Fruit fly (Drosophila melanogaster) whole organism, embryonic: ENCODE measurements around the gene IRSp53.

Experiments used
- Adf1 ChIP-seq: fragments of 200-800 bp; sonication (Bioruptor generic); IDR thresholded peaks from 2 replicates; pipeline ENCODE4 v1.3.6; 2022; ENCODE audit warnings: missing biosample characterization, missing genetic modification characterization
- Asciz ChIP-seq: fragments of 200-800 bp; sonication (Bioruptor generic); optimal IDR thresholded peaks from 2 replicates; lab custom pipeline; 2017; ENCODE audit warnings: missing biosample characterization, mild to moderate bottlenecking, missing genetic modification characterization, missing genetic modification reagents
- CG1024 ChIP-seq: fragments of 200-800 bp; sonication (Bioruptor generic); IDR thresholded peaks from 2 replicates; pipeline ENCODE4 v1.3.6; 2022; ENCODE audit warnings: missing biosample characterization, missing genetic modification characterization
- CG10654 ChIP-seq: fragments of 200-800 bp; sonication (Bioruptor generic); optimal IDR thresholded peaks from 2 replicates; lab custom pipeline; 2016; ENCODE audit warnings: missing biosample characterization, missing genetic modification characterization
- CG11398 ChIP-seq: fragments of 200-800 bp; sonication (Bioruptor generic); optimal IDR thresholded peaks from 2 replicates; lab custom pipeline; 2016; ENCODE audit warnings: missing biosample characterization, missing genetic modification characterization
- CG13424 ChIP-seq: fragments of 200-800 bp; sonication (Bioruptor generic); optimal IDR thresholded peaks from 2 replicates; lab custom pipeline; 2019; ENCODE audit warnings: missing biosample characterization, mild to moderate bottlenecking, missing genetic modification characterization, moderate library complexity
- CG1529 ChIP-seq: fragments of 200-800 bp; sonication (Bioruptor generic); optimal IDR thresholded peaks from 3 replicates; lab custom pipeline; 2018; ENCODE audit warnings: missing biosample characterization, missing genetic modification characterization
- CG17612 ChIP-seq: fragments of 200-800 bp; sonication (Bioruptor generic); IDR thresholded peaks from 2 replicates; pipeline ENCODE4 v1.3.6; 2022; ENCODE audit warnings: missing biosample characterization, missing genetic modification characterization
- CG34422 ChIP-seq: fragments of 200-800 bp; sonication (Bioruptor generic); IDR thresholded peaks from 3 replicates; pipeline ENCODE4 v1.3.6; 2022; ENCODE audit warnings: missing biosample characterization, missing genetic modification characterization
- CG3995 ChIP-seq: fragments of 200-800 bp; sonication (Bioruptor generic); optimal IDR thresholded peaks from 3 replicates; lab custom pipeline; 2016; ENCODE audit warnings: missing biosample characterization, missing genetic modification characterization
- CG4360 ChIP-seq: fragments of 200-800 bp; sonication (Bioruptor generic); IDR thresholded peaks from 2 replicates; pipeline ENCODE4 v1.3.6; 2022; ENCODE audit warnings: missing biosample characterization, missing genetic modification characterization
- CG4820 ChIP-seq: fragments of 200-800 bp; sonication (Bioruptor generic); optimal IDR thresholded peaks from 3 replicates; lab custom pipeline; 2016; ENCODE audit warnings: missing biosample characterization, missing genetic modification characterization
- CG4854 ChIP-seq: fragments of 200-800 bp; sonication (Bioruptor generic); optimal IDR thresholded peaks from 2 replicates; lab custom pipeline; 2016; ENCODE audit warnings: missing biosample characterization, missing genetic modification characterization, inconsistent platforms
- CG6813 ChIP-seq: fragments of 200-800 bp; sonication (Bioruptor generic); optimal IDR thresholded peaks from 2 replicates; lab custom pipeline; 2017; ENCODE audit warnings: missing biosample characterization, missing genetic modification characterization, mild to moderate bottlenecking, moderate library complexity, missing genetic modification reagents
- CG6854 ChIP-seq: fragments of 200-800 bp; sonication (Bioruptor generic); optimal IDR thresholded peaks from 3 replicates; lab custom pipeline; 2017; ENCODE audit warnings: missing biosample characterization, mild to moderate bottlenecking, missing genetic modification characterization
- CG8281 ChIP-seq: fragments of 200-800 bp; sonication (Bioruptor generic); optimal IDR thresholded peaks from 2 replicates; lab custom pipeline; 2018; ENCODE audit warnings: missing biosample characterization, mild to moderate bottlenecking, missing genetic modification characterization, moderate library complexity
- CG9797 ChIP-seq: fragments of 200-800 bp; sonication (Bioruptor generic); optimal IDR thresholded peaks from 3 replicates; lab custom pipeline; 2018; ENCODE audit warnings: missing biosample characterization, mild to moderate bottlenecking, missing genetic modification characterization
- CTCF ChIP-seq: fragments of 200-800 bp; sonication (Bioruptor generic); optimal IDR thresholded peaks from 2 replicates; lab custom pipeline; 2017; ENCODE audit warnings: missing biosample characterization, mild to moderate bottlenecking, missing genetic modification characterization, moderate library complexity
- Camta ChIP-seq: fragments of 200-800 bp; sonication (Bioruptor generic); optimal IDR thresholded peaks from 2 replicates; lab custom pipeline; 2016; ENCODE audit warnings: missing biosample characterization, missing genetic modification characterization
- Dll ChIP-seq: fragments of 200-800 bp; sonication (Bioruptor generic); IDR thresholded peaks from 4 replicates; pipeline ENCODE4 v1.3.6; 2022; ENCODE audit warnings: missing biosample characterization, missing genetic modification characterization; ENCODE audit not compliant: partially characterized antibody
- Ets65A ChIP-seq: fragments of 200-800 bp; sonication (Bioruptor generic); peaks from one replicate; lab custom pipeline; 2016; ENCODE audit warnings: missing biosample characterization, missing genetic modification characterization
- Ets97D ChIP-seq: fragments of 200-800 bp; sonication (Bioruptor generic); optimal IDR thresholded peaks from 3 replicates; lab custom pipeline; 2016; ENCODE audit warnings: missing biosample characterization, missing genetic modification characterization
- HLH3B ChIP-seq: fragments of 200-800 bp; sonication (Bioruptor generic); IDR thresholded peaks from 2 replicates; pipeline ENCODE4 v1.3.6; 2022; ENCODE audit warnings: missing biosample characterization, missing genetic modification characterization
- Hey ChIP-seq: fragments of 200-800 bp; sonication (Bioruptor generic); optimal IDR thresholded peaks from 3 replicates; lab custom pipeline; 2018; ENCODE audit warnings: missing biosample characterization, mild to moderate bottlenecking, missing genetic modification characterization
- Kr ChIP-seq: fragments of 200-800 bp; sonication (Bioruptor generic); optimal IDR thresholded peaks from 2 replicates; lab custom pipeline; 2017; ENCODE audit warnings: missing biosample characterization, mild to moderate bottlenecking, missing genetic modification characterization
- MESR4 ChIP-seq: fragments of 200-800 bp; sonication (Bioruptor generic); optimal IDR thresholded peaks from 2 replicates; lab custom pipeline; 2018; ENCODE audit warnings: missing biosample characterization, mild to moderate bottlenecking, missing genetic modification characterization, moderate library complexity
- MTF-1 ChIP-seq: fragments of 200-800 bp; sonication (Bioruptor generic); optimal IDR thresholded peaks from 2 replicates; lab custom pipeline; 2018; ENCODE audit warnings: missing biosample characterization, mild to moderate bottlenecking, missing genetic modification characterization, borderline replicate concordance
- Optix ChIP-seq: fragments of 200-800 bp; sonication (Bioruptor generic); IDR thresholded peaks from 3 replicates; pipeline ENCODE4 v1.3.6; 2022; ENCODE audit warnings: missing biosample characterization, missing genetic modification characterization
- Rfx ChIP-seq: fragments of 200-800 bp; sonication (Bioruptor generic); IDR thresholded peaks from 2 replicates; pipeline ENCODE4 v1.3.6; 2022; ENCODE audit warnings: missing biosample characterization, missing genetic modification characterization
- Six4 ChIP-seq: fragments of 200-800 bp; sonication (Bioruptor generic); optimal IDR thresholded peaks from 2 replicates; lab custom pipeline; 2016; ENCODE audit warnings: missing biosample characterization, missing genetic modification characterization
- Spps ChIP-seq: fragments of 200-800 bp; sonication (Bioruptor generic); optimal IDR thresholded peaks from 2 replicates; lab custom pipeline; 2018; ENCODE audit warnings: missing biosample characterization, mild to moderate bottlenecking, missing genetic modification characterization
- TFAM ChIP-seq: fragments of 200-800 bp; sonication (Bioruptor generic); optimal IDR thresholded peaks from 2 replicates; lab custom pipeline; 2017; ENCODE audit warnings: missing biosample characterization, missing genetic modification characterization, inconsistent platforms
- amos ChIP-seq: fragments of 200-800 bp; sonication (Bioruptor generic); IDR thresholded peaks from 2 replicates; pipeline ENCODE4 v1.3.6; 2022; ENCODE audit warnings: missing biosample characterization, missing genetic modification characterization; ENCODE audit not compliant: partially characterized antibody
- cato ChIP-seq: fragments of 200-800 bp; sonication (Bioruptor generic); optimal IDR thresholded peaks from 2 replicates; lab custom pipeline; 2016; ENCODE audit warnings: missing biosample characterization, missing genetic modification characterization, borderline replicate concordance
- chif ChIP-seq, 2 experiments: fragments of 200-800 bp; sonication (Bioruptor generic); optimal IDR thresholded peaks; 3 replicates each; lab custom pipeline; 2016; ENCODE audit warnings: missing biosample characterization in 2 of 2, missing genetic modification characterization in 2 of 2
- croc ChIP-seq: fragments of 200-800 bp; sonication (Bioruptor generic); conservative IDR thresholded peaks from 3 replicates; pipeline ENCODE4 v1.3.6; 2022; ENCODE audit warnings: missing biosample characterization, missing genetic modification characterization
- da ChIP-seq: fragments of 200-800 bp; sonication (Bioruptor generic); optimal IDR thresholded peaks from 2 replicates; lab custom pipeline; 2016; ENCODE audit warnings: missing biosample characterization, missing genetic modification characterization
- dysf ChIP-seq: fragments of 200-800 bp; sonication (Bioruptor generic); IDR thresholded peaks from 3 replicates; pipeline ENCODE4 v1.3.6; 2022; ENCODE audit warnings: missing biosample characterization, missing genetic modification characterization
- esg ChIP-seq: fragments of 200-800 bp; sonication (Bioruptor generic); conservative IDR thresholded peaks from 2 replicates; pipeline ENCODE4 v1.3.6; 2022; ENCODE audit warnings: missing biosample characterization, missing genetic modification characterization
- ewg ChIP-seq: fragments of 200-800 bp; sonication (Bioruptor generic); optimal IDR thresholded peaks from 3 replicates; lab custom pipeline; 2017; ENCODE audit warnings: mild to moderate bottlenecking, missing biosample characterization, missing genetic modification reagents, missing genetic modification characterization
- fd64A ChIP-seq: fragments of 200-800 bp; sonication (Bioruptor generic); optimal IDR thresholded peaks from 3 replicates; lab custom pipeline; 2018; ENCODE audit warnings: missing biosample characterization, mild to moderate bottlenecking, missing genetic modification characterization
- gsb-n ChIP-seq: fragments of 200-800 bp; sonication (Bioruptor generic); optimal IDR thresholded peaks from 3 replicates; lab custom pipeline; 2018; ENCODE audit warnings: missing biosample characterization, mild to moderate bottlenecking, missing genetic modification characterization
- kah ChIP-seq: fragments of 200-800 bp; sonication (Bioruptor generic); optimal IDR thresholded peaks from 2 replicates; lab custom pipeline; 2018; ENCODE audit warnings: missing biosample characterization, mild to moderate bottlenecking, missing genetic modification characterization
- kay ChIP-seq: fragments of 200-800 bp; sonication (Bioruptor generic); optimal IDR thresholded peaks from 2 replicates; lab custom pipeline; 2016; ENCODE audit warnings: missing biosample characterization, missing genetic modification characterization
- lilli ChIP-seq: fragments of 200-800 bp; sonication (Bioruptor generic); optimal IDR thresholded peaks from 3 replicates; lab custom pipeline; 2016; ENCODE audit warnings: missing biosample characterization, missing genetic modification characterization
- nerfin-2 ChIP-seq: fragments of 200-800 bp; sonication (Bioruptor generic); IDR thresholded peaks from 2 replicates; pipeline ENCODE4 v1.3.6; 2022; ENCODE audit warnings: missing biosample characterization, missing genetic modification characterization; ENCODE audit not compliant: partially characterized antibody
- pb ChIP-seq: fragments of 200-800 bp; sonication (Bioruptor generic); optimal IDR thresholded peaks from 3 replicates; lab custom pipeline; 2016; ENCODE audit warnings: missing biosample characterization, missing genetic modification characterization
- psq ChIP-seq: fragments of 200-800 bp; sonication (Bioruptor generic); optimal IDR thresholded peaks from 2 replicates; lab custom pipeline; 2017; ENCODE audit warnings: missing biosample characterization, missing genetic modification characterization
- salm ChIP-seq: fragments of 200-800 bp; sonication (Bioruptor generic); optimal IDR thresholded peaks from 2 replicates; lab custom pipeline; 2018; ENCODE audit warnings: missing biosample characterization, mild to moderate bottlenecking, missing genetic modification characterization
- ttk ChIP-seq: fragments of 200-800 bp; sonication (Bioruptor generic); IDR thresholded peaks from 2 replicates; pipeline ENCODE4 v2.1.2; 2022; ENCODE audit warnings: missing biosample characterization, missing genetic modification characterization

IRSp53 gene

dm6 chr3L:11118627-11119395, 17.0 kb upstream of the IRSp53 start (continued):
- TF ChIP-seq cato (GFP tag; lab: Kevin White, UChicago) = no peak
- TF ChIP-seq ttk = no peak
- no peak; the same call in 1 of the 2 replicates for TF ChIP-seq amos (GFP tag; lab: Robert Waterston, UW)
- TF ChIP-seq CG4360 (GFP tag; lab: Robert Waterston, UW) = peak; percentile 96
- peak; percentile 67 for TF ChIP-seq psq (GFP tag; lab: Kevin White, UChicago)
- TF ChIP-seq CG34422 (GFP tag; lab: Robert Waterston, UW) = peak; percentile 80; the same call in 1 of the 3 replicates
- TF ChIP-seq MTF-1 (GFP tag; lab: Kevin White, UChicago) = peak; percentile 86
- TF ChIP-seq CG13424 = peak; percentile 72
- peak; percentile 77 for TF ChIP-seq Adf1 (GFP tag; lab: Robert Waterston, UW)
- TF ChIP-seq Rfx (GFP tag; lab: Robert Waterston, UW) = peak; percentile 65; the same call in 1 of the 2 replicates
- TF ChIP-seq Spps (tag; lab: Kevin White, UChicago) = peak; percentile 44
- TF ChIP-seq pb (GFP tag; lab: Kevin White, UChicago) = no peak
- TF ChIP-seq CG6854 (GFP tag; lab: Kevin White, UChicago) = peak; percentile 71
- TF ChIP-seq CG6813 (GFP tag; lab: Kevin White, UChicago) = peak; percentile 91
- peak; percentile 23 to 65 for TF ChIP-seq chif (GFP tag; optimal IDR thresholded peaks at IDR 0.05; lab: Kevin White, UChicago)
- TF ChIP-seq kah (GFP tag; lab: Kevin White, UChicago) = peak; percentile 58
- peak; percentile 93 for TF ChIP-seq fd64A
- peak; percentile 57; the same call in 1 of the 3 replicates for TF ChIP-seq Optix (GFP tag; lab: Robert Waterston, UW)
- peak; percentile 57 for TF ChIP-seq gsb-n (tag; lab: Kevin White, UChicago)
- peak; percentile 83 for TF ChIP-seq Kr
- TF ChIP-seq CG17612 (GFP tag; lab: Robert Waterston, UW) = no peak
- TF ChIP-seq lilli = no peak
- TF ChIP-seq dysf = peak; percentile 27; the same call in 1 of the 3 replicates
- TF ChIP-seq CG1024 (GFP tag; lab: Robert Waterston, UW) = peak; percentile 68; the same call in 1 of the 2 replicates
- peak; percentile 5 for TF ChIP-seq kay (GFP tag; lab: Kevin White, UChicago)
- no peak for TF ChIP-seq Six4 (GFP tag; lab: Kevin White, UChicago)
- peak; percentile 84 for TF ChIP-seq Asciz
- peak; percentile 41 for TF ChIP-seq MESR4
- TF ChIP-seq Hey (tag; lab: Kevin White, UChicago) = peak; percentile 84
- no peak for TF ChIP-seq Ets65A (GFP tag; lab: Kevin White, UChicago)
- peak; percentile 26 for TF ChIP-seq CG9797 (GFP tag; lab: Kevin White, UChicago)
- TF ChIP-seq esg (GFP tag; lab: Robert Waterston, UW) = no peak
- TF ChIP-seq CG3995 (GFP tag; lab: Kevin White, UChicago) = no peak
- no peak for TF ChIP-seq CG4820
- TF ChIP-seq HLH3B (GFP tag; lab: Robert Waterston, UW) = peak; percentile 33; the same call in 1 of the 2 replicates
- peak; percentile 68 for TF ChIP-seq CG11398 (GFP tag; lab: Kevin White, UChicago)
- peak; percentile 64 for TF ChIP-seq CG8281
- no peak for TF ChIP-seq croc (GFP tag; lab: Robert Waterston, UW)
- peak; percentile 6 for TF ChIP-seq CTCF (GFP tag; lab: Kevin White, UChicago)
- peak; percentile 8 for TF ChIP-seq Ets97D (GFP tag; lab: Kevin White, UChicago)
- peak; percentile 34 for TF ChIP-seq CG4854 (GFP tag; lab: Kevin White, UChicago)
- TF ChIP-seq TFAM (GFP tag; lab: Kevin White, UChicago) = no peak
- peak; percentile 6 for TF ChIP-seq da (GFP tag; lab: Kevin White, UChicago)
- TF ChIP-seq salm = peak; percentile 37
- peak; percentile 77 for TF ChIP-seq Camta (GFP tag; lab: Kevin White, UChicago)
- peak; percentile 8 for TF ChIP-seq CG10654 (GFP tag; lab: Kevin White, UChicago)
- TF ChIP-seq nerfin-2 (GFP tag; lab: Robert Waterston, UW) = no peak
- TF ChIP-seq CG1529 (GFP tag; lab: Kevin White, UChicago) = peak; percentile 72
- peak; percentile 90 for TF ChIP-seq ewg (GFP tag; lab: Kevin White, UChicago)
- no peak for TF ChIP-seq Dll
